Worm (Caenorhabditis elegans): ENCODE results near the gene arl-6.

The arl-6 gene

ce11 chrIII:4814730-4815129 is at the start of gene arl-6:
arl-6 (minus strand) TSS chrIII:4814830.
- TF ChIP-seq cog-1 (tag; optimal IDR thresholded peaks at IDR 0.05), result no peak
- TF ChIP-seq T22C8.4 (GFP tag; IDR thresholded peaks at IDR 0.05), result no peak

- no peak for TF ChIP-seq cog-1 (tag; optimal IDR thresholded peaks at IDR 0.05)
- TF ChIP-seq flt-1 (GFP tag; IDR thresholded peaks at IDR 0.05), result no peak
- TF ChIP-seq ztf-23 (GFP tag; IDR thresholded peaks at IDR 0.05), result no peak
- TF ChIP-seq tab-1 (GFP tag; IDR thresholded peaks at IDR 0.05), result no peak
- TF ChIP-seq T22C8.4 (GFP tag; IDR thresholded peaks at IDR 0.05), result no peak
- TF ChIP-seq ref-1 (GFP tag; conservative IDR thresholded peaks at IDR 0.05), result no peak
- TF ChIP-seq ztf-29 (GFP tag; IDR thresholded peaks at IDR 0.05), result no peak
- no peak for TF ChIP-seq med-1 (GFP tag; optimal IDR thresholded peaks at IDR 0.05; ENCODE audit: insufficient read depth)
- TF ChIP-seq klf-2 (GFP tag; conservative IDR thresholded peaks at IDR 0.05), result no peak
These were observed 48.5 kb upstream of the arl-6 start, which contains the start of gene coq-8 for ce11 chrIII:4863127-4863526. coq-8 (plus strand) TSS chrIII:4863427.

- TF ChIP-seq cog-1 (tag; optimal IDR thresholded peaks at IDR 0.05) (no peak), klf-2 (GFP tag; conservative IDR thresholded peaks at IDR 0.05) (no peak), med-1 (GFP tag; optimal IDR thresholded peaks at IDR 0.05; ENCODE audit: insufficient read depth) (no peak), ztf-23 (GFP tag; IDR thresholded peaks at IDR 0.05) (no peak), ztf-29 (GFP tag; IDR thresholded peaks at IDR 0.05) (no peak), flt-1 (GFP tag; IDR thresholded peaks at IDR 0.05) (no peak), tab-1 (GFP tag; IDR thresholded peaks at IDR 0.05) (no peak), T22C8.4 (GFP tag; IDR thresholded peaks at IDR 0.05) (no peak), ref-1 (GFP tag; conservative IDR thresholded peaks at IDR 0.05) (no peak)
These were observed 47.2 kb upstream of the arl-6 start, which contains the start of the genes C35D10.10 and C35D10.5 for ce11 chrIII:4861744-4862401. C35D10.10 (minus strand) TSS chrIII:4861794. C35D10.5 (plus strand) TSS chrIII:4862351.

ce11 chrIII:4859039-4859438 is 44.4 kb upstream of the arl-6 start, which contains the start of gene C35D10.6:
C35D10.6 (plus strand) TSS chrIII:4859339.
- TF ChIP-seq ztf-23 (GFP tag; IDR thresholded peaks at IDR 0.05) (no peak), klf-2 (GFP tag; conservative IDR thresholded peaks at IDR 0.05) (no peak), T22C8.4 (GFP tag; IDR thresholded peaks at IDR 0.05) (no peak), cog-1 (tag; optimal IDR thresholded peaks at IDR 0.05) (no peak), tab-1 (GFP tag; IDR thresholded peaks at IDR 0.05) (no peak), ref-1 (GFP tag; conservative IDR thresholded peaks at IDR 0.05) (no peak), med-1 (GFP tag; optimal IDR thresholded peaks at IDR 0.05; ENCODE audit: insufficient read depth) (no peak), ztf-29 (GFP tag; IDR thresholded peaks at IDR 0.05) (no peak), flt-1 (GFP tag; IDR thresholded peaks at IDR 0.05) (no peak)

- TF ChIP-seq tab-1 (GFP tag; IDR thresholded peaks at IDR 0.05), result no peak
These were observed 42.4 kb upstream of the arl-6 start for ce11 chrIII:4856992-4857391.

- TF ChIP-seq flt-1 (GFP tag; IDR thresholded peaks at IDR 0.05) (no peak), klf-2 (GFP tag; conservative IDR thresholded peaks at IDR 0.05) (no peak), ztf-29 (GFP tag; IDR thresholded peaks at IDR 0.05) (no peak), T22C8.4 (GFP tag; IDR thresholded peaks at IDR 0.05) (no peak), tab-1 (GFP tag; IDR thresholded peaks at IDR 0.05) (no peak), med-1 (GFP tag; optimal IDR thresholded peaks at IDR 0.05; ENCODE audit: insufficient read depth) (no peak), ztf-23 (GFP tag; IDR thresholded peaks at IDR 0.05) (no peak), cog-1 (tag; optimal IDR thresholded peaks at IDR 0.05) (no peak), ref-1 (GFP tag; conservative IDR thresholded peaks at IDR 0.05) (no peak)
These were observed 41.5 kb upstream of the arl-6 start, which contains the start of gene C35D10.7 for ce11 chrIII:4856109-4856508. C35D10.7 (plus strand) TSS chrIII:4856193.

ce11 chrIII:4854918-4855317 is 40.3 kb upstream of the arl-6 start, which contains the start of gene C35D10.8:
C35D10.8 (plus strand) TSS chrIII:4855218.
- TF ChIP-seq med-1 (GFP tag; optimal IDR thresholded peaks at IDR 0.05; ENCODE audit: insufficient read depth) (no peak), T22C8.4 (GFP tag; IDR thresholded peaks at IDR 0.05) (no peak), klf-2 (GFP tag; conservative IDR thresholded peaks at IDR 0.05) (no peak), tab-1 (GFP tag; IDR thresholded peaks at IDR 0.05) (no peak), ref-1 (GFP tag; conservative IDR thresholded peaks at IDR 0.05) (no peak), ztf-29 (GFP tag; IDR thresholded peaks at IDR 0.05) (no peak), flt-1 (GFP tag; IDR thresholded peaks at IDR 0.05) (no peak), ztf-23 (GFP tag; IDR thresholded peaks at IDR 0.05) (no peak), cog-1 (tag; optimal IDR thresholded peaks at IDR 0.05) (no peak)

- no peak for TF ChIP-seq flt-1 (GFP tag; IDR thresholded peaks at IDR 0.05)
- TF ChIP-seq ztf-23 (GFP tag; IDR thresholded peaks at IDR 0.05), result no peak
- TF ChIP-seq klf-2 (GFP tag; conservative IDR thresholded peaks at IDR 0.05), result no peak
- TF ChIP-seq cog-1 (tag; optimal IDR thresholded peaks at IDR 0.05), result no peak
- TF ChIP-seq med-1 (GFP tag; optimal IDR thresholded peaks at IDR 0.05; ENCODE audit: insufficient read depth), result no peak
- no peak for TF ChIP-seq ref-1 (GFP tag; conservative IDR thresholded peaks at IDR 0.05)
- no peak for TF ChIP-seq T22C8.4 (GFP tag; IDR thresholded peaks at IDR 0.05)
- TF ChIP-seq ztf-29 (GFP tag; IDR thresholded peaks at IDR 0.05), result no peak
- TF ChIP-seq tab-1 (GFP tag; IDR thresholded peaks at IDR 0.05), result no peak
These were observed 37.4 kb upstream of the arl-6 start, which contains the start of gene ced-4 for ce11 chrIII:4852025-4852424. ced-4 (plus strand) TSS chrIII:4852325.

- TF ChIP-seq ref-1 (GFP tag; conservative IDR thresholded peaks at IDR 0.05) (no peak), cog-1 (tag; optimal IDR thresholded peaks at IDR 0.05) (no peak), T22C8.4 (GFP tag; IDR thresholded peaks at IDR 0.05) (no peak)
These were observed 35.5 kb upstream of the arl-6 start, which contains the start of gene F26A1.1 for ce11 chrIII:4850139-4850538. F26A1.1 (plus strand) TSS chrIII:4850507.

- TF ChIP-seq klf-2 (GFP tag; conservative IDR thresholded peaks at IDR 0.05) (no peak), med-1 (GFP tag; optimal IDR thresholded peaks at IDR 0.05; ENCODE audit: insufficient read depth) (no peak), cog-1 (tag; optimal IDR thresholded peaks at IDR 0.05) (no peak), ztf-23 (GFP tag; IDR thresholded peaks at IDR 0.05) (no peak), tab-1 (GFP tag; IDR thresholded peaks at IDR 0.05) (no peak), ztf-29 (GFP tag; IDR thresholded peaks at IDR 0.05) (no peak), ref-1 (GFP tag; conservative IDR thresholded peaks at IDR 0.05) (no peak), flt-1 (GFP tag; IDR thresholded peaks at IDR 0.05) (no peak), T22C8.4 (GFP tag; IDR thresholded peaks at IDR 0.05) (no peak)
These were observed 35.1 kb upstream of the arl-6 start, which contains the start of gene nonu-1 for ce11 chrIII:4849739-4850138. nonu-1 (minus strand) TSS chrIII:4849907.
